Worm (Caenorhabditis elegans): ENCODE results near the gene Y116A8C.30.
A peak's percentile ranks its signal among the peaks of the same experiment; 100 is the strongest.

Gene Y116A8C.30

ce11 chrIV:17109436-17109835, 5.9 kb upstream of the Y116A8C.30 start:
- TF ChIP-seq alr-1 (tag; optimal IDR thresholded peaks at IDR 0.05; ENCODE audit: borderline replicate concordance) (no peak), skn-1 (tag; optimal IDR thresholded peaks at IDR 0.05) (no peak), mab-9 (GFP tag; IDR thresholded peaks at IDR 0.05) (no peak), unc-62 (GFP tag; optimal IDR thresholded peaks at IDR 0.05) (no peak), unc-130 (tag; optimal IDR thresholded peaks at IDR 0.05) (no peak), nhr-28 (tag; optimal IDR thresholded peaks at IDR 0.05) (no peak)

- TF ChIP-seq hlh-4 (tag; optimal IDR thresholded peaks at IDR 0.05), result no peak
- TF ChIP-seq nhr-20 (tag; optimal IDR thresholded peaks at IDR 0.05), result no peak
- TF ChIP-seq nhr-47 (tag; optimal IDR thresholded peaks at IDR 0.05), result no peak
- TF ChIP-seq efl-1 (optimal IDR thresholded peaks at IDR 0.05), result no peak
- TF ChIP-seq efl-1 (GFP tag; optimal IDR thresholded peaks at IDR 0.05 in 1 of 2), result peak; percentile 30 to 45
- TF ChIP-seq dpl-1 (GFP tag; optimal IDR thresholded peaks at IDR 0.05), result peak in 1 of 3 experiments; percentile 11
Observed at ce11 chrIV:17108805-17109204, 5.3 kb upstream of the Y116A8C.30 start.

ce11 chrIV:17108200-17108599, 4.7 kb upstream of the Y116A8C.30 start:
- TF ChIP-seq blmp-1 (tag; optimal IDR thresholded peaks at IDR 0.05) (no peak), unc-98 (GFP tag; IDR thresholded peaks at IDR 0.05) (0 out of 2 replicates have a peak, but pooled peaks have one; percentile 29)

- TF ChIP-seq fkh-10 (GFP tag; optimal IDR thresholded peaks at IDR 0.05) (no peak), C16A3.4 (tag; optimal IDR thresholded peaks at IDR 0.05) (no peak), C34B4.2 (tag; optimal IDR thresholded peaks at IDR 0.05) (no peak), ets-5 (GFP tag; IDR thresholded peaks at IDR 0.05) (no peak), ceh-88 (GFP tag; IDR thresholded peaks at IDR 0.05) (no peak), lsy-2 (tag; optimal IDR thresholded peaks at IDR 0.05) (no peak), snu-23 (GFP tag; optimal IDR thresholded peaks at IDR 0.05) (no peak), lin-39 (tag; optimal IDR thresholded peaks at IDR 0.05) (no peak), pqm-1 (tag; optimal IDR thresholded peaks at IDR 0.05) (no peak), rnt-1 (tag; optimal IDR thresholded peaks at IDR 0.05) (no peak), unc-98 (GFP tag; IDR thresholded peaks at IDR 0.05) (no peak), ztf-4 (tag; optimal IDR thresholded peaks at IDR 0.05) (no peak), ztf-11 (tag; optimal IDR thresholded peaks at IDR 0.05) (no peak), nhr-85 (tag) (no peak), blmp-1 (tag; optimal IDR thresholded peaks at IDR 0.05) (no peak), efl-1 (optimal IDR thresholded peaks at IDR 0.05) (no peak), efl-1 (GFP tag; optimal IDR thresholded peaks at IDR 0.05 in 1 of 2) (no peak), nhr-12 (tag; optimal IDR thresholded peaks at IDR 0.05) (no peak), snpc-4 (tag; optimal IDR thresholded peaks at IDR 0.05) (no peak), unc-86 (tag; optimal IDR thresholded peaks at IDR 0.05) (no peak)
Observed at ce11 chrIV:17105578-17105977, 2.1 kb upstream of the Y116A8C.30 start.

ce11 chrIV:17104157-17104872, 800 bp upstream of the Y116A8C.30 start:
- no peak for TF ChIP-seq lin-15B (tag; optimal IDR thresholded peaks at IDR 0.05)
- TF ChIP-seq alr-1 (tag; optimal IDR thresholded peaks at IDR 0.05; ENCODE audit: borderline replicate concordance), result no peak
- peak; percentile 17 to 22 for TF ChIP-seq efl-1 (optimal IDR thresholded peaks at IDR 0.05)
- TF ChIP-seq efl-1 (GFP tag; optimal IDR thresholded peaks at IDR 0.05 in 1 of 2), result peak in 1 of 2 experiments; percentile 72
- TF ChIP-seq zag-1 (tag; optimal IDR thresholded peaks at IDR 0.05), result no peak
- TF ChIP-seq dpl-1 (GFP tag; optimal IDR thresholded peaks at IDR 0.05), result peak in 2 of 3 experiments; percentile 20 to 38
- no peak for TF ChIP-seq mep-1 (tag; optimal IDR thresholded peaks at IDR 0.05)
- no peak for TF ChIP-seq nhr-85 (tag)
- TF ChIP-seq rnt-1 (tag; optimal IDR thresholded peaks at IDR 0.05), result no peak
- TF ChIP-seq nhr-28 (tag; optimal IDR thresholded peaks at IDR 0.05), result no peak
- no peak for TF ChIP-seq unc-98 (GFP tag; IDR thresholded peaks at IDR 0.05)
- no peak for TF ChIP-seq blmp-1 (tag; optimal IDR thresholded peaks at IDR 0.05)
- TF ChIP-seq ets-5 (GFP tag; IDR thresholded peaks at IDR 0.05), result no peak
